Worm (Caenorhabditis elegans): Measurements from ENCODE around the gene C44B12.3.
A peak's percentile ranks its signal among the peaks of the same experiment; 100 is the strongest.

The C44B12.3 gene

ce11 chrIV:1093870-1094564 lies 10.5 kb upstream of the C44B12.3 start, which contains the start of the genes cct-8 and Y55F3AR.2:
TSS of gene cct-8 (minus strand) at chrIV:1093920.
TSS of gene Y55F3AR.2 (plus strand) at chrIV:1094541.
- TF ChIP-seq B0035.1 (tag; optimal IDR thresholded peaks at IDR 0.05) (peak; percentile 82), K11D2.4 (GFP tag; IDR thresholded peaks at IDR 0.05) (peak; percentile 99), snpc-1.1 (tag; optimal IDR thresholded peaks at IDR 0.05; ENCODE audit: insufficient read depth) (peak; percentile 71), attf-6 (GFP tag; IDR thresholded peaks at IDR 0.05) (peak; percentile 91), Y67H2A.10 (GFP tag; conservative IDR thresholded peaks at IDR 0.05) (peak; percentile 95), attf-3 (GFP tag; conservative IDR thresholded peaks at IDR 0.05) (peak; percentile 95), tbp1 (GFP tag; optimal IDR thresholded peaks at IDR 0.05) (peak; percentile 79), ekl-4 (GFP tag; IDR thresholded peaks at IDR 0.05) (peak; percentile 99), F57A8.1 (GFP tag; optimal IDR thresholded peaks at IDR 0.05) (no peak), lin-35 (GFP tag; optimal IDR thresholded peaks at IDR 0.05) (peak; percentile 59 to 97 (median 88)), somi-1 (GFP tag; optimal IDR thresholded peaks at IDR 0.05) (peak; percentile 87), let-607 (tag; optimal IDR thresholded peaks at IDR 0.05) (peak; percentile 88 to 94), Y53G8AR.9 (GFP tag; conservative IDR thresholded peaks at IDR 0.05) (peak; percentile 100), sdz-38 (tag; optimal IDR thresholded peaks at IDR 0.05) (no peak), tlf-1 (GFP tag; optimal IDR thresholded peaks at IDR 0.05) (peak; percentile 99), ceh-58 (GFP tag; IDR thresholded peaks at IDR 0.05) (no peak), snpc-4 (GFP tag; optimal IDR thresholded peaks at IDR 0.05) (peak; percentile 71), snpc-4 (tag; optimal IDR thresholded peaks at IDR 0.05) (peak; percentile 69 to 87 (median 78)), B0019.2 (GFP tag; conservative IDR thresholded peaks at IDR 0.05) (peak; percentile 93), C06A6.2 (GFP tag; conservative IDR thresholded peaks at IDR 0.05) (peak; percentile 96), lir-1 (GFP tag; conservative IDR thresholded peaks at IDR 0.05) (peak; percentile 98), mcd-1 (GFP tag; IDR thresholded peaks at IDR 0.05) (peak; percentile 99), nhr-27 (tag; optimal IDR thresholded peaks at IDR 0.05) (peak; percentile 37), hmg-1.2 (GFP tag; IDR thresholded peaks at IDR 0.05) (peak; percentile 91), Y79H2A.3 (GFP tag; conservative IDR thresholded peaks at IDR 0.05) (peak; percentile 82), repo-1 (tag; optimal IDR thresholded peaks at IDR 0.05) (peak; percentile 99), F33H1.4 (GFP tag; IDR thresholded peaks at IDR 0.05) (peak; percentile 100), snpc-1.3 (tag; optimal IDR thresholded peaks at IDR 0.05; ENCODE audit: insufficient read depth) (peak; percentile 96), athp-1 (tag; optimal IDR thresholded peaks at IDR 0.05) (peak; percentile 99), cebp-1 (GFP tag; IDR thresholded peaks at IDR 0.05) (peak; percentile 91), cebp-1 (tag; optimal IDR thresholded peaks at IDR 0.05) (peak; percentile 97), lin-40 (tag; optimal IDR thresholded peaks at IDR 0.05) (peak; percentile 98), hsf-1 (GFP tag; IDR thresholded peaks at IDR 0.05) (peak; percentile 98), D2030.7 (GFP tag; IDR thresholded peaks at IDR 0.05) (peak; percentile 97), tbx-9 (tag; optimal IDR thresholded peaks at IDR 0.05; ENCODE audit: borderline replicate concordance) (peak; percentile 50), nfya-2 (GFP tag; IDR thresholded peaks at IDR 0.05) (peak; percentile 92), B0261.1 (tag; optimal IDR thresholded peaks at IDR 0.05) (peak; percentile 45), hrde-1 (tag; optimal IDR thresholded peaks at IDR 0.05; ENCODE audit: borderline replicate concordance) (peak; percentile 88), mxl-1 (tag; optimal IDR thresholded peaks at IDR 0.05) (peak; percentile 19), attf-5 (GFP tag; optimal IDR thresholded peaks at IDR 0.05) (peak; percentile 97), egrh-3 (GFP tag; IDR thresholded peaks at IDR 0.05) (peak; percentile 47; the same call in 1 of the 2 replicates), ztf-6 (GFP tag; IDR thresholded peaks at IDR 0.05) (peak; percentile 93), madf-8 (GFP tag; conservative IDR thresholded peaks at IDR 0.05) (peak; percentile 89), rcor-1 (GFP tag; IDR thresholded peaks at IDR 0.05) (peak; percentile 97), F52B5.7 (tag; optimal IDR thresholded peaks at IDR 0.05) (peak; percentile 92), F55B11.4 (tag; optimal IDR thresholded peaks at IDR 0.05; ENCODE audit: borderline replicate concordance, insufficient read depth) (no peak)

Data from whole organism, young adult.